Worm (Caenorhabditis elegans) whole organism, young adult: ENCODE measurements around the gene F38E1.10.

Experiments used
- B0019.2 ChIP-seq: fragments of 200-800 bp; sonication (Bioruptor generic); conservative IDR thresholded peaks from 2 replicates; pipeline ENCODE4 v1.3.6; 2022; ENCODE audit warnings: missing genetic modification reagents, missing genetic modification characterization, missing compliant biosample characterization
- F39B2.1 ChIP-seq: fragments of 200-800 bp; sonication (Bioruptor generic); IDR thresholded peaks from 2 replicates; pipeline ENCODE4 v1.3.6; 2022; ENCODE audit warnings: missing genetic modification reagents, missing genetic modification characterization, missing compliant biosample characterization
- F55B11.4 ChIP-seq: sonication (generic microtip); optimal IDR thresholded peaks from 2 replicates; lab custom pipeline; 2016; ENCODE audit warnings: missing compliant biosample characterization, missing genetic modification characterization, borderline replicate concordance; ENCODE audit not compliant: insufficient read depth
- T07F8.4 ChIP-seq: sonication (generic microtip); optimal IDR thresholded peaks from 2 replicates; lab custom pipeline; 2016; ENCODE audit warnings: mild to moderate bottlenecking, missing genetic modification characterization, moderate library complexity, missing compliant biosample characterization
- Y56A3A.18 ChIP-seq: fragments of 200-800 bp; sonication (Bioruptor generic); IDR thresholded peaks from 2 replicates; pipeline ENCODE4 v1.3.6; 2022; ENCODE audit warnings: missing genetic modification reagents, missing genetic modification characterization, missing compliant biosample characterization
- ZK185.1 ChIP-seq: sonication (generic microtip); optimal IDR thresholded peaks from 2 replicates; lab custom pipeline; 2016; ENCODE audit warnings: mild to moderate bottlenecking, missing genetic modification characterization, missing compliant biosample characterization; ENCODE audit not compliant: poor library complexity, severe bottlenecking
- aptf-2 ChIP-seq: fragments of 200-800 bp; sonication (Bioruptor generic); conservative IDR thresholded peaks from 2 replicates; pipeline ENCODE4 v1.3.6; 2022; ENCODE audit warnings: missing genetic modification reagents, missing genetic modification characterization, missing compliant biosample characterization
- ccch-3 ChIP-seq: fragments of 200-800 bp; sonication (Bioruptor generic); optimal IDR thresholded peaks from 2 replicates; lab custom pipeline; 2018; ENCODE audit warnings: mild to moderate bottlenecking, missing genetic modification characterization, missing compliant biosample characterization
- ceh-27 ChIP-seq: fragments of 200-800 bp; sonication (Bioruptor generic); optimal IDR thresholded peaks from 2 replicates; lab custom pipeline; 2018; ENCODE audit warnings: mild to moderate bottlenecking, missing genetic modification characterization, moderate library complexity, missing compliant biosample characterization
- ceh-79 ChIP-seq: sonication (generic microtip); optimal IDR thresholded peaks from 2 replicates; lab custom pipeline; 2017; ENCODE audit warnings: mild to moderate bottlenecking, missing genetic modification characterization, missing compliant biosample characterization
- ets-4 ChIP-seq: fragments of 200-800 bp; sonication (Bioruptor generic); optimal IDR thresholded peaks from 2 replicates; lab custom pipeline; 2018; ENCODE audit warnings: mild to moderate bottlenecking, missing genetic modification characterization, missing compliant biosample characterization
- hmg-1.2 ChIP-seq: fragments of 200-800 bp; sonication (Bioruptor generic); IDR thresholded peaks from 2 replicates; pipeline ENCODE4 v1.3.6; 2022; ENCODE audit warnings: missing genetic modification reagents, missing genetic modification characterization, missing compliant biosample characterization
- hmg-20 ChIP-seq: fragments of 200-800 bp; sonication (Bioruptor generic); IDR thresholded peaks from 2 replicates; pipeline ENCODE4 v1.3.6; 2022; ENCODE audit warnings: missing genetic modification reagents, missing genetic modification characterization, missing compliant biosample characterization
- lag-1 ChIP-seq: fragments of 200-800 bp; sonication (Bioruptor generic); IDR thresholded peaks from 2 replicates; pipeline ENCODE4 v1.3.6; 2022; ENCODE audit warnings: missing genetic modification reagents, missing genetic modification characterization, missing compliant biosample characterization
- lin-40 ChIP-seq: sonication (generic microtip); optimal IDR thresholded peaks from 2 replicates; lab custom pipeline; 2016; ENCODE audit warnings: missing genetic modification characterization, mild to moderate bottlenecking, missing compliant biosample characterization, missing genotype, missing genetic modification reagents
- lin-54 ChIP-seq: fragments of 200-800 bp; sonication (Bioruptor generic); optimal IDR thresholded peaks from 2 replicates; lab custom pipeline; 2018; ENCODE audit warnings: mild to moderate bottlenecking, missing genetic modification characterization, missing compliant biosample characterization
- lsy-27 ChIP-seq: sonication (generic microtip); optimal IDR thresholded peaks from 2 replicates; lab custom pipeline; 2017; ENCODE audit warnings: missing genetic modification characterization, mild to moderate bottlenecking, missing compliant biosample characterization, antibody characterized with exemption, missing genotype, borderline replicate concordance; ENCODE audit not compliant: insufficient read depth
- mes-4 ChIP-seq: sonication (generic microtip); optimal IDR thresholded peaks from 2 replicates; lab custom pipeline; 2016; ENCODE audit warnings: missing genotype, missing genetic modification characterization, missing compliant biosample characterization
- mxl-1 ChIP-seq: sonication (generic microtip); optimal IDR thresholded peaks from 2 replicates; lab custom pipeline; 2016; ENCODE audit warnings: missing genetic modification characterization, missing compliant biosample characterization
- nhr-120 ChIP-seq: fragments of 200-800 bp; sonication (Bioruptor generic); IDR thresholded peaks from 2 replicates; pipeline ENCODE4 v1.3.6; 2022; ENCODE audit warnings: missing genetic modification characterization, missing compliant biosample characterization
- nhr-80 ChIP-seq: sonication (generic microtip); optimal IDR thresholded peaks from 2 replicates; lab custom pipeline; 2016; ENCODE audit warnings: missing genetic modification characterization, missing compliant biosample characterization
- nhr-90 ChIP-seq: sonication (generic microtip); optimal IDR thresholded peaks from 2 replicates; lab custom pipeline; 2016; ENCODE audit warnings: missing genotype, mild to moderate bottlenecking, missing genetic modification characterization, missing compliant biosample characterization
- repo-1 ChIP-seq: sonication (generic microtip); optimal IDR thresholded peaks from 2 replicates; lab custom pipeline; 2017; ENCODE audit warnings: mild to moderate bottlenecking, missing genetic modification characterization, missing compliant biosample characterization
- snpc-1.3 ChIP-seq: sonication (generic microtip); optimal IDR thresholded peaks from 2 replicates; lab custom pipeline; 2017; ENCODE audit warnings: missing genetic modification characterization, mild to moderate bottlenecking, missing compliant biosample characterization, antibody characterized with exemption, moderate library complexity, missing genotype, missing genetic modification reagents; ENCODE audit not compliant: insufficient read depth
- somi-1 ChIP-seq: fragments of 200-800 bp; sonication (Bioruptor generic); optimal IDR thresholded peaks from 2 replicates; lab custom pipeline; 2018; ENCODE audit warnings: mild to moderate bottlenecking, missing genetic modification characterization, missing compliant biosample characterization
- sptf-2 ChIP-seq: fragments of 200-800 bp; sonication (Bioruptor generic); optimal IDR thresholded peaks from 2 replicates; lab custom pipeline; 2018; ENCODE audit warnings: mild to moderate bottlenecking, missing genetic modification characterization, missing compliant biosample characterization
- tbx-9 ChIP-seq: sonication (generic microtip); optimal IDR thresholded peaks from 2 replicates; lab custom pipeline; 2016; ENCODE audit warnings: borderline replicate concordance, missing genetic modification characterization, inconsistent platforms, missing compliant biosample characterization
- xnd-1 ChIP-seq: sonication (generic microtip); optimal IDR thresholded peaks from 2 replicates; lab custom pipeline; 2016; ENCODE audit warnings: missing genotype, missing genetic modification reagents, missing genetic modification characterization, missing compliant biosample characterization
- ztf-26 ChIP-seq: sonication (generic microtip); optimal IDR thresholded peaks from 2 replicates; lab custom pipeline; 2017; ENCODE audit warnings: missing genetic modification characterization, missing compliant biosample characterization
- ztf-28 ChIP-seq: fragments of 200-800 bp; sonication (Bioruptor generic); IDR thresholded peaks from 2 replicates; pipeline ENCODE4 v1.3.6; 2022; ENCODE audit warnings: missing genetic modification reagents, missing genetic modification characterization, missing compliant biosample characterization

Gene F38E1.10

ce11 chrV:8409594-8409993, 34.3 kb upstream of the F38E1.10 start:
- no peak for TF ChIP-seq mxl-1
- TF ChIP-seq T07F8.4 (tag; lab: Kevin White, UChicago), result no peak
- no peak for TF ChIP-seq ets-4
- no peak for TF ChIP-seq B0019.2 (GFP tag; lab: Robert Waterston, UW)
- TF ChIP-seq xnd-1, result no peak
- TF ChIP-seq ZK185.1, result no peak

DNA sequence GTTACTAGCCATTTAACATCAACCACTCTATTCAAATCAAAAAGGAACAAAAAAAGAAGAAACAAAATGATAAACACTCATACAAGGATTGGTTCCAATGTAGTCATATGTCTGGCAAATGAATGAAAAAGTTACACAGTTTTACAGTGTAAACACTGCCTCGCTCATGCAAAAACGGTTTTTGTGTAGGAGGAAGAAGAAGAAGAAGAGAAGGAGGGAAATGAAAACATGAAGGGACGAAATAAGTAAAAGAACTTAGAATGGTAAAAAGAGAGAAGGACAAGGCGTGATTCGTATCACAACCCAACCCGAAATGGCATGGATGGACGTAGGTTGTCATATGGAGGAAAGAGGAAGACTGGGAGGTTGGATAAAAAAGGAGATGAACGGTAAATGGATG, 31.6 kb upstream of the F38E1.10 start:
- TF ChIP-seq nhr-90 (no peak), tbx-9 (tag; lab: Kevin White, UChicago) (no peak), lin-40 (tag; lab: Kevin White, UChicago) (peak; percentile 2)

ce11 chrV:8406155-8406554, 30.8 kb upstream of the F38E1.10 start:
- TF ChIP-seq hmg-20 (GFP tag; lab: Robert Waterston, UW) (no peak), nhr-120 (no peak), ztf-28 (GFP tag; lab: Robert Waterston, UW) (no peak), lsy-27 (no peak), ceh-27 (GFP tag; lab: Kevin White, UChicago) (no peak), Y56A3A.18 (GFP tag; lab: Robert Waterston, UW) (no peak), lag-1 (no peak), ccch-3 (GFP tag; lab: Kevin White, UChicago) (no peak), mes-4 (no peak), lin-54 (GFP tag; lab: Kevin White, UChicago) (no peak)

DNA sequence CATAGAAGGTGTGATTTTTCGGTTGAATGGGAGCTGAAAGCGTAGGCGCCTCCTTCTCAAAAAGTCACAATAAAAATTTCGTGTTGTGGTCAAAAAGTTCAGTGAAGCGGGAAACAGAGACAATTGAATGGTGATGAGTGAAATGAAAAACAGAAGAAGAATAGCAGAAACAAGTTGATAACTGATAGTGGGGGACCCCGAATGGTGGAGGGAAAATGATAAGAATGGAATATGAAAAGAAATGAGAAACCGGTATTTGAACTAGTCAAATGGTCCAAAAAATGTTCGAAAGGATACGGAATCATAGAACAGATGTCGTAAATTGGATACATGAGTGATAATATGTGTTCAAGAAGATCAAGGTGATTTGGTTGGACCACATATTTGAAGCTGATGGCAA, 29.0 kb upstream of the F38E1.10 start:
- TF ChIP-seq aptf-2 (GFP tag; lab: Robert Waterston, UW), result no peak
- no peak for TF ChIP-seq sptf-2 (GFP tag; lab: Kevin White, UChicago)
- TF ChIP-seq somi-1, result no peak
- no peak for TF ChIP-seq ztf-26 (tag; lab: Kevin White, UChicago)

- TF ChIP-seq snpc-1.3 (tag; lab: Kevin White, UChicago) (no peak), F55B11.4 (tag; lab: Kevin White, UChicago) (no peak), Y56A3A.18 (GFP tag; lab: Robert Waterston, UW) (no peak), repo-1 (tag; lab: Kevin White, UChicago) (no peak), ceh-79 (tag; lab: Kevin White, UChicago) (no peak)
- TF ChIP-seq, all 124 proteins: peak for 0
Observed at ce11 chrV:8403916-8404315, 28.6 kb upstream of the F38E1.10 start.

ce11 chrV:8403152-8403551, 27.8 kb upstream of the F38E1.10 start:
- TF ChIP-seq F39B2.1, result no peak
- TF ChIP-seq hmg-1.2 (GFP tag; lab: Robert Waterston, UW), result peak; percentile 45; the same call in 1 of the 2 replicates
- TF ChIP-seq nhr-80 (tag; lab: Kevin White, UChicago), result peak; percentile 33
- no peak for TF ChIP-seq Y56A3A.18 (GFP tag; lab: Robert Waterston, UW)
